Fruit fly (Drosophila melanogaster): ENCODE measurements around the gene Axn.
A peak's percentile ranks its signal among the peaks of the same experiment; 100 is the strongest.

dm6 chr3R:29982027-29982426 is 40.6 kb upstream of the Axn start:
- TF ChIP-seq CG32264 (GFP tag; optimal IDR thresholded peaks at IDR 0.05) = no peak
- no peak for TF ChIP-seq Myc (optimal IDR thresholded peaks at IDR 0.05)
- no peak for TF ChIP-seq Jra (GFP tag; optimal IDR thresholded peaks at IDR 0.05)
- TF ChIP-seq usp (GFP tag; optimal IDR thresholded peaks at IDR 0.05) = no peak
- no peak for TF ChIP-seq pan (optimal IDR thresholded peaks at IDR 0.05)
- no peak for TF ChIP-seq HLH106 (tag; optimal IDR thresholded peaks at IDR 0.05)
- no peak for TF ChIP-seq Dfd (GFP tag; optimal IDR thresholded peaks at IDR 0.05)
- TF ChIP-seq Mio (GFP tag; optimal IDR thresholded peaks at IDR 0.05) = no peak
- TF ChIP-seq fru (GFP tag; optimal IDR thresholded peaks at IDR 0.05) = no peak
- TF ChIP-seq h (GFP tag; optimal IDR thresholded peaks at IDR 0.05) = peak; percentile 18
- no peak for TF ChIP-seq Hr78 (GFP tag; optimal IDR thresholded peaks at IDR 0.05)
- no peak for TF ChIP-seq dmrt93B (GFP tag; optimal IDR thresholded peaks at IDR 0.05)
- TF ChIP-seq psq (GFP tag; optimal IDR thresholded peaks at IDR 0.05) = no peak

All from whole organism, wandering third instar larva.